Worm (Caenorhabditis elegans): ENCODE data around the gene dmsr-10.
A peak's percentile ranks its signal among the peaks of the same experiment; 100 is the strongest.

The dmsr-10 gene

DNA sequence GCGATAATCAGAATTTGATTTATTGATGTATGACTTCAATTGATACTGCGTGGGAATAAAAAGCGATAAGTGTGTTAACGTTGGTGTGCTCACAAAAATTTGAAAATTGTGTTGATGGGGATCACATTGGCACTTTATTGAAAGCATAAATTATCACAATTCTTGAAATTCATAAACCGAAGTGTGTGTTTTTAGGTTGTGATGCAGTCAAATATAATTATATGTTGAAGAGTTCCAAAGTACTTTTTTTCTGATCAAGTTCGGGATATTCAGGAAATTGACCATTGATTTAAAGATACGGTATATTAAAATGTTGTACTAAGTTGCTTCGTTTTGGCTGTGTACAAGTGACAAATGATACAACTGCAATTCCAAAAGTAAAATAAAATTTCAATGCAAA is 26.0 kb downstream of the dmsr-10 start, which contains the start of gene srh-28:
Gene srh-28, minus strand, starts transcription at position 101 of the 400 bp plus-strand sequence.
- TF ChIP-seq mef-2 (tag; optimal IDR thresholded peaks at IDR 0.05) (no peak), efl-1 (optimal IDR thresholded peaks at IDR 0.05) (no peak), efl-1 (GFP tag; optimal IDR thresholded peaks at IDR 0.05 in 1 of 2) (no peak), ceh-8 (GFP tag; optimal IDR thresholded peaks at IDR 0.05) (no peak), Y116A8C.19 (tag; optimal IDR thresholded peaks at IDR 0.05; ENCODE audit: borderline replicate concordance) (no peak), F16B12.6 (tag; optimal IDR thresholded peaks at IDR 0.05) (no peak), snu-23 (GFP tag; optimal IDR thresholded peaks at IDR 0.05) (no peak), nhr-71 (tag; optimal IDR thresholded peaks at IDR 0.05) (peak; percentile 17), ztf-11 (tag; optimal IDR thresholded peaks at IDR 0.05) (no peak), ceh-90 (tag; optimal IDR thresholded peaks at IDR 0.05) (no peak), nhr-12 (tag; optimal IDR thresholded peaks at IDR 0.05) (no peak), C04F5.9 (tag; optimal IDR thresholded peaks at IDR 0.05) (no peak), ceh-63 (GFP tag; optimal IDR thresholded peaks at IDR 0.05) (no peak), sox-4 (tag; optimal IDR thresholded peaks at IDR 0.05) (no peak), nhr-47 (tag; optimal IDR thresholded peaks at IDR 0.05) (peak; percentile 30), fkh-4 (tag; optimal IDR thresholded peaks at IDR 0.05; ENCODE audit: borderline replicate concordance) (no peak), ztf-4 (tag; optimal IDR thresholded peaks at IDR 0.05) (no peak), nhr-11 (tag; optimal IDR thresholded peaks at IDR 0.05) (no peak), nhr-76 (tag; optimal IDR thresholded peaks at IDR 0.05) (no peak), efl-3 (GFP tag; optimal IDR thresholded peaks at IDR 0.05) (no peak), pag-3 (tag; optimal IDR thresholded peaks at IDR 0.05; ENCODE audit: borderline replicate concordance, insufficient read depth) (no peak), unc-130 (tag; optimal IDR thresholded peaks at IDR 0.05) (no peak), ces-1 (GFP tag; optimal IDR thresholded peaks at IDR 0.05) (no peak), lin-13 (GFP tag; optimal IDR thresholded peaks at IDR 0.05) (no peak), unc-86 (tag; optimal IDR thresholded peaks at IDR 0.05) (no peak), fkh-8 (tag; optimal IDR thresholded peaks at IDR 0.05) (peak; percentile 49), unc-30 (tag; optimal IDR thresholded peaks at IDR 0.05) (no peak)

DNA sequence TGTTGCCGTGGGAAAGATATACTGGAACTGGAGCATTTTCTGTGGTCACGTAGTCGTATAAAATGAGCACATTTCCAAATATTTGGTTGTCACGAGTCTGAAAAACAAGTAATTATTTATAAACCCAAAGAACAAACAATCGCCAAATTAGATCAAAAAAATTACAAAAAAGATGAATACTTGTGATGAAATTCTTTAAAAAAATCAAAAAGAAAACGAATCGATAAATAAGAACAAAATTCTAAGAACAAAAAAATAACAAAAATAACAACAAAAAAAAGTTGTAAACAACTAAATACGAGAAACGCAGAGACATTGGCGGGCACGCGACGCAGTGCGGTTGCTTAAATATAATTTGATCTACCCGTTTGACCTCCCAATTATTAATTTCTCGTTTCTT is 28.0 kb downstream of the dmsr-10 start, which contains the start of gene ZC404.16:
Gene ZC404.16, minus strand, starts transcription at position 101 of the 400 bp plus-strand sequence.
- no peak for TF ChIP-seq ceh-8 (GFP tag; optimal IDR thresholded peaks at IDR 0.05)
- no peak for TF ChIP-seq fkh-4 (tag; optimal IDR thresholded peaks at IDR 0.05; ENCODE audit: borderline replicate concordance)
- TF ChIP-seq aly-2 (tag; optimal IDR thresholded peaks at IDR 0.05): no peak
- TF ChIP-seq nhr-19 (GFP tag; conservative IDR thresholded peaks at IDR 0.05): no peak
- TF ChIP-seq grh-1 (GFP tag; IDR thresholded peaks at IDR 0.05): no peak
- TF ChIP-seq nhr-28 (tag; optimal IDR thresholded peaks at IDR 0.05): no peak
- TF ChIP-seq nhr-77 (tag; optimal IDR thresholded peaks at IDR 0.05): no peak

DNA sequence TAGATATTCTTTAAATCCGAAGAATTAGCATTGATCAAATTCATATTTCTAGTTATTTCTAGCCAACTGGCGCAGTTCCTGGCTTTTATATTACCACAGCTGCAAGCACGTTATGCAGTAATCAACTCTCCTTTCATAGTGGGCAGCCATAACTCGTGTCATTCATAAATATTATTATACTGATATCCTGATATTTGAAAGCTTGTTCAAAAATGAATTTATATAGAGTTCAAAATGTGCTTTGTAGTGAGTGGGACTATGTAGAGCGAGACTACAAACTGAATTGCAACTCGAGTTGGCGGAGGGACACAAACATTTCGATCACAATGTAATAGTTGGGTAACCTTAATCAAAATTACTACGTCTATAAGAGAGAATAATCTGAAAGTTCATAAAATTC is 30.1 kb downstream of the dmsr-10 start, which contains the start of gene srh-30:
Gene srh-30, minus strand, starts transcription at position 101 of the 400 bp plus-strand sequence.
- TF ChIP-seq nhr-28 (tag; optimal IDR thresholded peaks at IDR 0.05): no peak
- no peak for TF ChIP-seq nhr-11 (tag; optimal IDR thresholded peaks at IDR 0.05)
- no peak for TF ChIP-seq lin-35 (GFP tag; optimal IDR thresholded peaks at IDR 0.05)
- no peak for TF ChIP-seq aly-2 (tag; optimal IDR thresholded peaks at IDR 0.05)
- no peak for TF ChIP-seq jun-1 (tag; optimal IDR thresholded peaks at IDR 0.05)
- TF ChIP-seq fos-1 (tag; optimal IDR thresholded peaks at IDR 0.05): no peak
- no peak for TF ChIP-seq fkh-4 (tag; optimal IDR thresholded peaks at IDR 0.05; ENCODE audit: borderline replicate concordance)
- TF ChIP-seq nhr-76 (tag; optimal IDR thresholded peaks at IDR 0.05): no peak

DNA sequence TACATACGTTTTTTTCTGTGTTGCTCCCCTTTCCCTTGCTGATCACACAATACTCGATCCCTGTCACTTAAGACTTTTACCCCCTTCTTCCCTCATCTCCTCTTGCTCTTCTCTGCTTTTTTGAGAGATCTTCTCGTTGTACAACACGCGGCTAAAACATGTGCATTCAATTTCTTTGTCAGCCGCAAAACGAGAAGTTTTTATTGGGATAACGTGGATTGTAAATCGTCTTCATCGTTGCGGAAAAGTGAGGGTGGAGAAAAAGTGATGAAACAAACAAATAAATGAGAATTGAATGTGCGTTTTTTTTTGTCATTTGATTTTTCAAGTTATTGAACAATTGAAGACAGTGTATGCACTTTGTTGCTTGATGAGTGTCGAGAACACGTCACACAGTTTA is 32.3 kb downstream of the dmsr-10 start:
- TF ChIP-seq rnt-1 (tag; optimal IDR thresholded peaks at IDR 0.05) (peak; percentile 34), sup-37 (GFP tag; optimal IDR thresholded peaks at IDR 0.05) (no peak), dsc-1 (tag; optimal IDR thresholded peaks at IDR 0.05) (peak; percentile 92), fkh-4 (tag; optimal IDR thresholded peaks at IDR 0.05; ENCODE audit: borderline replicate concordance) (peak; percentile 55), lin-15B (tag; optimal IDR thresholded peaks at IDR 0.05) (no peak), snu-23 (GFP tag; optimal IDR thresholded peaks at IDR 0.05) (peak; percentile 21), lin-14 (GFP tag; optimal IDR thresholded peaks at IDR 0.05) (peak; percentile 31)
